Fruit fly (Drosophila melanogaster): ENCODE results near the gene Cp38.

Cp38 gene

dm6 chrX:8455019-8455555 lies 26.6 kb upstream of the Cp38 start, which contains the start of gene org-1 (continued):
- TF ChIP-seq sug (tag; optimal IDR thresholded peaks at IDR 0.05) (peak; percentile 87), Aef1 (GFP tag; IDR thresholded peaks at IDR 0.05) (peak; percentile 97), bbx (GFP tag; IDR thresholded peaks at IDR 0.05; ENCODE audit: partially characterized antibody) (no peak), CG6254 (GFP tag; optimal IDR thresholded peaks at IDR 0.05) (peak; percentile 92), CG9215 (GFP tag; IDR thresholded peaks at IDR 0.05) (peak; percentile 93), grau (tag; optimal IDR thresholded peaks at IDR 0.05) (peak; percentile 100), Lpt (GFP tag; optimal IDR thresholded peaks at IDR 0.05) (no peak), CG6854 (GFP tag; optimal IDR thresholded peaks at IDR 0.05) (peak; percentile 82), fd96Cb (tag; optimal IDR thresholded peaks at IDR 0.05) (peak; percentile 97), oc (tag; optimal IDR thresholded peaks at IDR 0.05) (peak; percentile 96), CG15479 (GFP tag; optimal IDR thresholded peaks at IDR 0.05) (no peak), Blimp-1 (GFP tag; optimal IDR thresholded peaks at IDR 0.05) (peak; percentile 94), Dip3 (GFP tag; optimal IDR thresholded peaks at IDR 0.05) (peak; percentile 70), dati (GFP tag; IDR thresholded peaks at IDR 0.05) (peak; percentile 97), sd (tag; optimal IDR thresholded peaks at IDR 0.05) (peak; percentile 72), Lhr (GFP tag; optimal IDR thresholded peaks at IDR 0.05) (peak; percentile 85), CG13296 (GFP tag; optimal IDR thresholded peaks at IDR 0.05) (peak; percentile 85), CG7987 (GFP tag; optimal IDR thresholded peaks at IDR 0.05) (peak; percentile 73), da (GFP tag; optimal IDR thresholded peaks at IDR 0.05) (peak; percentile 73), pan (optimal IDR thresholded peaks at IDR 0.05) (no peak), pan (GFP tag; optimal IDR thresholded peaks at IDR 0.05 in 1 of 2, IDR thresholded peaks at IDR 0.05 in 1 of 2) (peak in 1 of 2 experiments; percentile 97), Drgx (GFP tag; IDR thresholded peaks at IDR 0.05) (peak; percentile 93), Hr39 (optimal IDR thresholded peaks at IDR 0.05) (peak; percentile 30), CG15073 (GFP tag; optimal IDR thresholded peaks at IDR 0.05) (peak; percentile 76), CG7556 (GFP tag; optimal IDR thresholded peaks at IDR 0.05) (peak; percentile 90), tap (tag; optimal IDR thresholded peaks at IDR 0.05) (peak; percentile 95), CG33557 (GFP tag; optimal IDR thresholded peaks at IDR 0.05) (peak; percentile 97), Ptx1 (GFP tag; IDR thresholded peaks at IDR 0.05) (peak; percentile 99), PHDP (tag; optimal IDR thresholded peaks at IDR 0.05) (peak; percentile 94), Fer1 (GFP tag; optimal IDR thresholded peaks at IDR 0.05) (peak; percentile 87), CG18599 (GFP tag; optimal IDR thresholded peaks at IDR 0.05) (peak; percentile 90), CG4328 (GFP tag; optimal IDR thresholded peaks at IDR 0.05) (peak; percentile 88), CG11504 (tag; optimal IDR thresholded peaks at IDR 0.05) (peak; percentile 94), zen2 (GFP tag; IDR thresholded peaks at IDR 0.05; ENCODE audit: partially characterized antibody) (no peak), CG17359 (tag; optimal IDR thresholded peaks at IDR 0.05) (peak; percentile 96), CG13775 (GFP tag; optimal IDR thresholded peaks at IDR 0.05) (peak; percentile 89), vfl (GFP tag; optimal IDR thresholded peaks at IDR 0.05) (peak; percentile 51), Chrac-16 (GFP tag; optimal IDR thresholded peaks at IDR 0.05) (peak; percentile 96), CG7271 (tag; optimal IDR thresholded peaks at IDR 0.05) (peak; percentile 79), ems (GFP tag; optimal IDR thresholded peaks at IDR 0.05) (peak; percentile 79), chinmo (GFP tag; IDR thresholded peaks at IDR 0.05; ENCODE audit: partially characterized antibody) (no peak), HmgZ (tag; optimal IDR thresholded peaks at IDR 0.05) (peak; percentile 94), CG32772 (GFP tag; IDR thresholded peaks at IDR 0.05) (peak; percentile 98), pita (GFP tag; optimal IDR thresholded peaks at IDR 0.05) (no peak), Mes4 (GFP tag; optimal IDR thresholded peaks at IDR 0.05) (peak; percentile 67), CG31441 (GFP tag; IDR thresholded peaks at IDR 0.05) (peak; percentile 86), CTCF (GFP tag; optimal IDR thresholded peaks at IDR 0.05) (peak; percentile 58), Lim3 (GFP tag; IDR thresholded peaks at IDR 0.05) (peak; percentile 90), CG13424 (tag; optimal IDR thresholded peaks at IDR 0.05) (peak; percentile 97), pzg (GFP tag; optimal IDR thresholded peaks at IDR 0.05) (no peak), CG11247 (GFP tag; IDR thresholded peaks at IDR 0.05) (peak; percentile 96)
